Worm (Caenorhabditis elegans): ENCODE measurements around the gene K02D10.3.
A peak's percentile ranks its signal among the peaks of the same experiment; 100 is the strongest.

The K02D10.3 gene

ce11 chrIII:8771851-8772250 lies at the start of gene K02D10.3:
TSS of gene K02D10.3 (minus strand) at chrIII:8771951.
- TF ChIP-seq ceh-6 (GFP tag; optimal IDR thresholded peaks at IDR 0.05): no peak
- no peak for TF ChIP-seq ref-2 (tag; optimal IDR thresholded peaks at IDR 0.05)
- no peak for TF ChIP-seq che-1 (tag; optimal IDR thresholded peaks at IDR 0.05)
- no peak for TF ChIP-seq ceh-31 (tag; optimal IDR thresholded peaks at IDR 0.05)
- no peak for TF ChIP-seq elt-4 (tag; optimal IDR thresholded peaks at IDR 0.05)
- TF ChIP-seq T23F11.4 (GFP tag; optimal IDR thresholded peaks at IDR 0.05): no peak
- TF ChIP-seq K09A11.1 (tag; optimal IDR thresholded peaks at IDR 0.05; ENCODE audit: insufficient read depth): no peak

DNA sequence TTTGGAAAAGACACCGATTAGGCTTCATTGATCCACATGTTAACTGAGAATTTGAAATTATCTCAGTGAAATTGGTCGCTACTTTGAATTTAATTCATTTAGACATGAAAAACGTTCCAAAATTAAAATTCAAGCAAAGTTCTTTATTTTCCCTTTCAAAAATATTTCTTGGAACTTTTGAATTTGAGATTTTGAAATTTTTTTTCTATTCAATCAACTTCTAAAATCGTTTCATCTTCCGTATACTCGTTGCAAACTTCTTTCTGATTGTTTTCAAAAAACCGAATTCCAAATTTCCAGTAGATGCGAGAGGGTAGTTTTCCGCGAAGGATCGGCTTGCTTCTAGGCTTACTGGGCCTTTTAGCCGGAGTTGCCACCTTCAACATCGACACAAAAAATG lies 46.8 kb upstream of the K02D10.3 start, which contains the start of gene pat-2:
TSS of gene pat-2 (plus strand) at position 301 of the 400 bp plus-strand sequence.
- no peak for TF ChIP-seq gmeb-2 (tag; optimal IDR thresholded peaks at IDR 0.05)
- no peak for TF ChIP-seq ceh-19 (GFP tag; optimal IDR thresholded peaks at IDR 0.05)
- TF ChIP-seq pha-4 (tag; optimal IDR thresholded peaks at IDR 0.05): no peak

ce11 chrIII:8815699-8816098 lies 43.9 kb upstream of the K02D10.3 start:
- TF ChIP-seq ceh-34 (tag; optimal IDR thresholded peaks at IDR 0.05) (peak; percentile 21), ets-4 (tag; optimal IDR thresholded peaks at IDR 0.05) (no peak), ceh-18 (tag; optimal IDR thresholded peaks at IDR 0.05) (peak; percentile 70), ceh-48 (tag; optimal IDR thresholded peaks at IDR 0.05) (no peak), ama-1 (optimal IDR thresholded peaks at IDR 0.05) (no peak), rnt-1 (tag; optimal IDR thresholded peaks at IDR 0.05) (peak; percentile 62), eyg-1 (tag; optimal IDR thresholded peaks at IDR 0.05) (no peak), fkh-6 (tag; optimal IDR thresholded peaks at IDR 0.05) (no peak), F13H6.1 (tag; optimal IDR thresholded peaks at IDR 0.05) (peak; percentile 5), nfya-1 (tag; optimal IDR thresholded peaks at IDR 0.05) (peak; percentile 8)

DNA sequence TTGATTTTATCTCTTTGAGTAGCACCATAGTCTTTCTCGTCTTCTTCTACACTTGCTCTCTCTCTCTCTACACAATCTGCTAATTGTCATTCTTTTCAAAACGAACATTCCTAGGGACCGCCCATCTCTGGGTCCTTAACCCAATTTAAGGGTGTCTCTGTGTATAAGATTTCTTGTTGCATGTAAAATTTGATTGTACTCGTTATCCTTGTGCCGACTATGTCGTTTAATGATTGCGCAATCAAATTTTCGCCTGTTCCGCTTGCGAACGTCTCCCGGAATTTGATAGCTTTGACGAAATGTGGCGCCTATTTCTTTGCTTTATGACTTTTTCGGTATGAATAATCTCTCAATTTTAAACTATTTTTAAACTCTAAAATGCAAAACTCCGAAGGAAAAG lies 39.4 kb upstream of the K02D10.3 start:
- TF ChIP-seq nhr-11 (tag; optimal IDR thresholded peaks at IDR 0.05) (no peak), elt-4 (tag; optimal IDR thresholded peaks at IDR 0.05) (no peak), unc-42 (tag; optimal IDR thresholded peaks at IDR 0.05) (peak; percentile 96), sox-4 (tag; optimal IDR thresholded peaks at IDR 0.05) (no peak)

DNA sequence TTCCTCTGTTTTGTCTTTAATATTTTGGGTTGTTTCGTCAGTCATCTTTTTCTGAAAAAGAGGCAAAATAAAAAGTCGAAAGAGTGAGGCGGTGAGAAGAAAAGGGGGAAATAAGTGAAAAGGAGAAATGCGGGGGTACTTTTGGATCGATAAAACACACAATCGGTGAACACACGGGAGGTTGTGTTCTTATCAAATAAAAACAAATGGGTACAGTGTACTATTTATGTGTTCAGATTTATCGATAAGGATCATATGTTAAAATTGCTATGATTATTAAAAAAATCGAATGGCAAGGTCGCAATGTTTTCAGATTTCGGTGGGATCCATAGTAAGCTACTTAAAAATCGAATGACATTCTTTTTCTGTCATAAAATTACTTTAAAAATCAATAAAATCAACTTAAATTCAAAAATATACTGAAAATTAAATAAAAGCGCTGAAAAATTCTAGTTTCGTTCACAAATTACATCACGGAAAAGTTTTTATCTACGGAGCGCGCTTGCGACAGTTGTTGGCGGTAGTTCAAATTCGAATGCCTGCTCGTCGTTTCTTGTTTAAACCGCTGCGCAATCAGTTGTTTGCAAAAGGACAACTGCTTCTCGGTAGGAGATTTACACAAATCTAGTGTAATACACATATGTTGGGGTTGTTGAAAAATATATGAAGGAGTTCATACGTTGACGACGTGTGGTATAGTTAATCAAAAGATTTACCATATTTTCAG lies 37.7 kb upstream of the K02D10.3 start, which contains the start of gene prx-19:
TSS of gene prx-19 (minus strand) at position 51 of the 727 bp plus-strand sequence.
- TF ChIP-seq unc-55 (GFP tag; optimal IDR thresholded peaks at IDR 0.05) (peak; percentile 15), fax-1 (tag; optimal IDR thresholded peaks at IDR 0.05) (no peak), unc-42 (tag; optimal IDR thresholded peaks at IDR 0.05) (peak; percentile 85), nfya-1 (tag; optimal IDR thresholded peaks at IDR 0.05) (peak; percentile 43), T23F11.4 (GFP tag; optimal IDR thresholded peaks at IDR 0.05) (no peak), F13H6.1 (tag; optimal IDR thresholded peaks at IDR 0.05) (no peak), pha-4 (tag; optimal IDR thresholded peaks at IDR 0.05) (no peak), nhr-11 (tag; optimal IDR thresholded peaks at IDR 0.05) (no peak), fkh-6 (tag; optimal IDR thresholded peaks at IDR 0.05) (no peak), ceh-34 (tag; optimal IDR thresholded peaks at IDR 0.05) (no peak), elt-2 (tag; optimal IDR thresholded peaks at IDR 0.05) (peak; percentile 26), unc-86 (tag; optimal IDR thresholded peaks at IDR 0.05) (no peak), ceh-31 (tag; optimal IDR thresholded peaks at IDR 0.05) (no peak)

- TF ChIP-seq ttx-3 (tag; optimal IDR thresholded peaks at IDR 0.05): no peak
- no peak for TF ChIP-seq pha-2 (tag; optimal IDR thresholded peaks at IDR 0.05)
- no peak for TF ChIP-seq C08G9.2 (tag; optimal IDR thresholded peaks at IDR 0.05)
Observed at ce11 chrIII:8807246-8807645, 35.5 kb upstream of the K02D10.3 start, which contains the start of gene F54F2.7. TSS of gene F54F2.7 (minus strand) at chrIII:8807346.
